Fruit fly (Drosophila melanogaster) whole organism, prepupa: ENCODE results near the gene MtnE.

Experiments
- CG10631 ChIP-seq: fragments of 200-800 bp; sonication (Bioruptor generic); optimal IDR thresholded peaks from 2 replicates; lab custom pipeline; 2016; ENCODE audit warnings: missing biosample characterization, missing genetic modification characterization
- CG10669 ChIP-seq: fragments of 200-800 bp; sonication (Bioruptor generic); optimal IDR thresholded peaks from 3 replicates; lab custom pipeline; 2018; ENCODE audit warnings: missing biosample characterization, mild to moderate bottlenecking, missing genetic modification characterization, moderate library complexity
- CG11762 ChIP-seq: fragments of 200-800 bp; sonication (Bioruptor generic); optimal IDR thresholded peaks from 3 replicates; lab custom pipeline; 2016; ENCODE audit warnings: missing biosample characterization, missing genetic modification characterization; ENCODE audit not compliant: insufficient read depth
- CG15336 ChIP-seq: fragments of 200-800 bp; sonication (Bioruptor generic); IDR thresholded peaks from 2 replicates; pipeline ENCODE4 v1.3.6; 2022; ENCODE audit warnings: missing biosample characterization, missing genetic modification characterization
- CG31627 ChIP-seq: fragments of 200-800 bp; sonication (Bioruptor generic); optimal IDR thresholded peaks from 3 replicates; lab custom pipeline; 2016; ENCODE audit warnings: missing biosample characterization, missing genetic modification characterization
- CG32006 ChIP-seq: fragments of 200-800 bp; sonication (Bioruptor generic); optimal IDR thresholded peaks from 3 replicates; lab custom pipeline; 2017; ENCODE audit warnings: missing biosample characterization, mild to moderate bottlenecking, missing genetic modification characterization
- CG3919 ChIP-seq: fragments of 200-800 bp; sonication (Bioruptor generic); optimal IDR thresholded peaks from 3 replicates; lab custom pipeline; 2016; ENCODE audit warnings: missing biosample characterization, missing genetic modification characterization
- CG4318 ChIP-seq: fragments of 200-800 bp; sonication (Bioruptor generic); optimal IDR thresholded peaks from 3 replicates; lab custom pipeline; 2017; ENCODE audit warnings: missing biosample characterization, mild to moderate bottlenecking, missing genetic modification characterization
- CG6163 ChIP-seq: fragments of 200-800 bp; sonication (Bioruptor generic); IDR thresholded peaks from 3 replicates; pipeline ENCODE4 v1.3.6; 2022; ENCODE audit warnings: missing biosample characterization, missing genetic modification characterization
- CG6276 ChIP-seq: fragments of 200-800 bp; sonication (Bioruptor generic); optimal IDR thresholded peaks from 2 replicates; lab custom pipeline; 2017; ENCODE audit warnings: missing biosample characterization, mild to moderate bottlenecking, missing genetic modification characterization
- CG6808 ChIP-seq: fragments of 200-800 bp; sonication (Bioruptor generic); optimal IDR thresholded peaks from 3 replicates; lab custom pipeline; 2017; ENCODE audit warnings: missing biosample characterization, missing genetic modification characterization, mild to moderate bottlenecking, moderate library complexity, missing genetic modification reagents
- CG6854 ChIP-seq: fragments of 200-800 bp; sonication (Bioruptor generic); optimal IDR thresholded peaks from 2 replicates; lab custom pipeline; 2017; ENCODE audit warnings: missing biosample characterization, mild to moderate bottlenecking, missing genetic modification characterization
- CG8119 ChIP-seq: fragments of 200-800 bp; sonication (Bioruptor generic); IDR thresholded peaks from 3 replicates; pipeline ENCODE4 v1.3.6; 2022; ENCODE audit warnings: missing biosample characterization, missing genetic modification characterization
- CG9139 ChIP-seq: fragments of 200-800 bp; sonication (Bioruptor generic); optimal IDR thresholded peaks from 3 replicates; lab custom pipeline; 2017; ENCODE audit warnings: missing biosample characterization, mild to moderate bottlenecking, missing genetic modification characterization
- Eip75B ChIP-seq: fragments of 200-800 bp; sonication (Bioruptor generic); optimal IDR thresholded peaks from 3 replicates; lab custom pipeline; 2016; ENCODE audit warnings: missing biosample characterization, missing genetic modification characterization
- Eip78C ChIP-seq: fragments of 200-800 bp; sonication (Bioruptor generic); peaks from one replicate; lab custom pipeline; 2016; ENCODE audit warnings: missing biosample characterization, missing genetic modification characterization
- Eip93F ChIP-seq: fragments of 200-800 bp; sonication (Bioruptor generic); optimal IDR thresholded peaks from 2 replicates; lab custom pipeline; 2016; ENCODE audit warnings: missing biosample characterization, mild to moderate bottlenecking, missing genetic modification characterization
- Gug ChIP-seq: fragments of 200-800 bp; sonication (Bioruptor generic); IDR thresholded peaks from 2 replicates; pipeline ENCODE4 v1.3.6; 2022; ENCODE audit warnings: missing biosample characterization, missing genetic modification characterization
- Hr39 ChIP-seq: fragments of 200-800 bp; sonication (Bioruptor generic); optimal IDR thresholded peaks from 2 replicates; lab custom pipeline; 2016; ENCODE audit warnings: missing biosample characterization, missing genetic modification characterization
- Hr4 ChIP-seq: fragments of 200-800 bp; sonication (Bioruptor generic); optimal IDR thresholded peaks from 3 replicates; lab custom pipeline; 2016; ENCODE audit warnings: missing biosample characterization, missing genetic modification characterization
- Lpt ChIP-seq: fragments of 200-800 bp; sonication (Bioruptor generic); optimal IDR thresholded peaks from 3 replicates; lab custom pipeline; 2016; ENCODE audit warnings: missing biosample characterization, missing genetic modification characterization
- Met ChIP-seq: fragments of 200-800 bp; sonication (Bioruptor generic); optimal IDR thresholded peaks from 3 replicates; lab custom pipeline; 2016; ENCODE audit warnings: missing biosample characterization, missing genetic modification characterization
- OdsH ChIP-seq: fragments of 200-800 bp; sonication (Bioruptor generic); optimal IDR thresholded peaks from 3 replicates; lab custom pipeline; 2016; ENCODE audit warnings: missing biosample characterization, missing genetic modification characterization
- Sox15 ChIP-seq: fragments of 200-800 bp; sonication (Bioruptor generic); optimal IDR thresholded peaks from 3 replicates; lab custom pipeline; 2016; ENCODE audit warnings: missing biosample characterization, missing genetic modification characterization
- achi ChIP-seq: fragments of 200-800 bp; sonication (Bioruptor generic); optimal IDR thresholded peaks from 3 replicates; lab custom pipeline; 2016; ENCODE audit warnings: missing biosample characterization, missing genetic modification characterization
- cyc ChIP-seq: fragments of 200-800 bp; sonication (Bioruptor generic); optimal IDR thresholded peaks from 3 replicates; lab custom pipeline; 2016; ENCODE audit warnings: missing biosample characterization, missing genetic modification characterization
- dac ChIP-seq: fragments of 200-800 bp; sonication (Bioruptor generic); optimal IDR thresholded peaks from 2 replicates; lab custom pipeline; 2017; ENCODE audit warnings: missing biosample characterization, mild to moderate bottlenecking, missing genetic modification characterization
- eg ChIP-seq: fragments of 200-800 bp; sonication (Bioruptor generic); IDR thresholded peaks from 3 replicates; pipeline ENCODE4 v1.3.6; 2022; ENCODE audit warnings: missing biosample characterization, missing genetic modification characterization
- esn ChIP-seq: fragments of 200-800 bp; sonication (Bioruptor generic); optimal IDR thresholded peaks from 2 replicates; lab custom pipeline; 2016; ENCODE audit warnings: missing biosample characterization, mild to moderate bottlenecking, missing genetic modification characterization, moderate library complexity
- fkh ChIP-seq: fragments of 200-800 bp; sonication (Bioruptor generic); optimal IDR thresholded peaks from 3 replicates; lab custom pipeline; 2017; ENCODE audit warnings: missing biosample characterization, mild to moderate bottlenecking, missing genetic modification characterization, moderate library complexity
- net ChIP-seq: fragments of 200-800 bp; sonication (Bioruptor generic); optimal IDR thresholded peaks from 3 replicates; lab custom pipeline; 2016; ENCODE audit warnings: missing biosample characterization, missing genetic modification characterization
- pdm3 ChIP-seq: fragments of 200-800 bp; sonication (Bioruptor generic); optimal IDR thresholded peaks from 3 replicates; lab custom pipeline; 2016; ENCODE audit warnings: missing biosample characterization, missing genetic modification characterization
- salr ChIP-seq, 2 experiments: fragments of 200-800 bp; sonication (Bioruptor generic); optimal IDR thresholded peaks; 3 replicates each; lab custom pipeline; 2016 to 2018; ENCODE audit warnings: missing biosample characterization in 2 of 2, missing genetic modification characterization in 2 of 2, mild to moderate bottlenecking in 1 of 2
- ss ChIP-seq, 2 experiments: fragments of 200-800 bp; sonication (Bioruptor generic); optimal IDR thresholded peaks; 2 replicates in 1 of 2; 3 replicates in 1 of 2; lab custom pipeline; 2017 to 2018; ENCODE audit warnings: mild to moderate bottlenecking in 2 of 2, missing biosample characterization in 2 of 2, missing genetic modification characterization in 2 of 2, moderate library complexity in 1 of 2
- svp ChIP-seq: fragments of 200-800 bp; sonication (Bioruptor generic); peaks from one replicate; lab custom pipeline; 2016; ENCODE audit warnings: missing biosample characterization, missing genetic modification characterization
- topi ChIP-seq: fragments of 200-800 bp; sonication (Bioruptor generic); optimal IDR thresholded peaks from 3 replicates; lab custom pipeline; 2016; ENCODE audit warnings: missing biosample characterization, missing genetic modification characterization
- vri ChIP-seq: fragments of 200-800 bp; sonication (Bioruptor generic); optimal IDR thresholded peaks from 3 replicates; lab custom pipeline; 2016; ENCODE audit warnings: missing biosample characterization, mild to moderate bottlenecking, missing genetic modification characterization

MtnE gene

DNA sequence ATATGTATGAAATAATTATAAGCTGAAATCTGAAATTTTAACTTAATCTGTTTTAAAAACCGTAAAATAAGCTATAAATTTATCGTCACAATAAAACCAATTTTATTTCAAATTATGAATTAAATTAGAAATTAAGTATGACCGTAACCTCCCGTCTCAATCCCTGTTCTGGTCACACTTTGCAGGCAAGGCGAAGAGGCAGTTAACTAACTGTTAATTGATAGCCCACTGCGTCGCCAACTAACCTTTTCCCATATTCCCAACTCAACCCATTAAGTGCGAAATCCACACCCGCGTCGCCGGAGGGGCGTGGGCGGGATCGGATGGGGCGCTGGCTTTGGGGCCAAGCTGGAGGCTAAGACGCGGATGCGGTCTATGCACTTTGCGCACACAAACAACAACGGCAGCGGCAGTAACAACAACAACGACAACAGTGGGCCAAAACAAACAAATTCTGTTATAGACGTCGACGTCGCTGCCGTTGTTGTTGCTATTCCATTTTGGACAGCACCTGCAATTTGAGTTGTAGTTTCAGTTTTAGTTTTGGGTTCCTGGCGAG is 26.2 kb upstream of the MtnE start, which contains the start of gene CG5191:
CG5191 (plus strand) TSS at position 198 of the 559 bp plus-strand sequence.
- TF ChIP-seq Lpt (GFP tag; lab: Kevin White, UChicago) (no peak), Eip93F (no peak), CG6163 (peak; percentile 23; the same call in 1 of the 3 replicates), cyc (peak; percentile 16), OdsH (no peak), fkh (GFP tag; lab: Kevin White, UChicago) (peak; percentile 72)

DNA sequence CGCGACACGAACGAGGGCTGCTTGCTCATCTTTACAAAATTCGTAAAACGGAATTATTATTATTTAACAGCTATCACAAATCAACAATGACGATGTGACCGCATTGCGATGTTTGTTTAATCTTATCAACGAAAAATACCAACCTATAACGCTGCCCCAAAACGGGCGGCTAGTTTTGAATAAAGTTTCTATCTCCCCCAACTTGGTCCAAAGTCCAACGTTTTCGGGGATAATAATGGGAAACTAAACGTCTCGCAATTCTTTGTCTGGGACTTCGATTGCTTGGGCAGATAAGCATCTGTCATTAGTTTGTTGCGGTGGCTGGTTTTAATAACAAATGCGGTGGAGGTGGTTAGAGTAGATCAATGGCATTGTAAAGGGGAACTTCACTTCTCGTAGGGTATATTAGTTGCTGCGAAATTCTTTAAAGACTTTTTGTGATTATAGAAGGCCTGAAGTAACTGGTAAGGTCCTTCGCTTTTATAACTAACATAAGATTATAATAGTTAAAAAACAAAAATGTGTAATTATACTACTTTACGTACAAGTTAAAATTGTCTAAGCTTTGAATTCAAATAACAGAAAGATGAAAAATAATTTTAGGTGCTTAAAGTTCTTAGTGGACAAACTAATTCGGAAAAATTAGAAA is 25.6 kb upstream of the MtnE start, which contains the start of gene CG15922:
CG15922 (minus strand) TSS at position 262 of the 649 bp plus-strand sequence.
- TF ChIP-seq Met (GFP tag; lab: Kevin White, UChicago), result no peak
- peak; percentile 18 for TF ChIP-seq CG10631
- TF ChIP-seq CG6808 (GFP tag; lab: Kevin White, UChicago), result peak; percentile 49
- TF ChIP-seq CG8119 (GFP tag; lab: Robert Waterston, UW), result peak; percentile 37; the same call in 2 of the 3 replicates
- no peak for TF ChIP-seq CG4318
- peak; percentile 35 for TF ChIP-seq CG32006 (GFP tag; lab: Kevin White, UChicago)
- TF ChIP-seq Hr39 (GFP tag; lab: Kevin White, UChicago), result peak; percentile 7
- TF ChIP-seq CG9139 (GFP tag; lab: Kevin White, UChicago), result peak; percentile 57
- TF ChIP-seq pdm3, result peak; percentile 13
- no peak for TF ChIP-seq CG31627 (GFP tag; lab: Kevin White, UChicago)
- TF ChIP-seq fkh (GFP tag; lab: Kevin White, UChicago), result peak; percentile 55
- TF ChIP-seq eg (GFP tag; lab: Robert Waterston, UW), result peak; percentile 44; the same call in 2 of the 3 replicates
- no peak for TF ChIP-seq Eip75B (GFP tag; lab: Kevin White, UChicago)
- peak; percentile 21 for TF ChIP-seq svp
- TF ChIP-seq CG3919, result peak; percentile 17
- TF ChIP-seq Eip78C (GFP tag; lab: Kevin White, UChicago), result peak; percentile 28
- TF ChIP-seq achi (GFP tag; lab: Kevin White, UChicago), result no peak
- TF ChIP-seq CG6163, result no peak
- peak; percentile 36 for TF ChIP-seq Hr4 (GFP tag; lab: Kevin White, UChicago)
- peak; percentile 4 for TF ChIP-seq vri (GFP tag; lab: Kevin White, UChicago)
- peak; percentile 11 for TF ChIP-seq CG10669 (GFP tag; lab: Kevin White, UChicago)
- peak in 1 of 2 experiments; percentile 41 for TF ChIP-seq ss (GFP tag; optimal IDR thresholded peaks at IDR 0.05; lab: Kevin White, UChicago)
- TF ChIP-seq CG6854 (GFP tag; lab: Kevin White, UChicago), result no peak
- no peak for TF ChIP-seq Gug (GFP tag; lab: Robert Waterston, UW)
- TF ChIP-seq CG11762 (GFP tag; lab: Kevin White, UChicago), result no peak
- TF ChIP-seq CG15336 (GFP tag; lab: Robert Waterston, UW), result 0 out of 2 replicates have a peak, but pooled peaks have one; percentile 28
- peak; percentile 64 for TF ChIP-seq CG6276
- peak in 1 of 2 experiments; percentile 49 for TF ChIP-seq salr (GFP tag; optimal IDR thresholded peaks at IDR 0.05; lab: Kevin White, UChicago)
- peak; percentile 44 for TF ChIP-seq net (GFP tag; lab: Kevin White, UChicago)
- TF ChIP-seq OdsH, result peak; percentile 38
- TF ChIP-seq, all 60 proteins: peak for 21

DNA sequence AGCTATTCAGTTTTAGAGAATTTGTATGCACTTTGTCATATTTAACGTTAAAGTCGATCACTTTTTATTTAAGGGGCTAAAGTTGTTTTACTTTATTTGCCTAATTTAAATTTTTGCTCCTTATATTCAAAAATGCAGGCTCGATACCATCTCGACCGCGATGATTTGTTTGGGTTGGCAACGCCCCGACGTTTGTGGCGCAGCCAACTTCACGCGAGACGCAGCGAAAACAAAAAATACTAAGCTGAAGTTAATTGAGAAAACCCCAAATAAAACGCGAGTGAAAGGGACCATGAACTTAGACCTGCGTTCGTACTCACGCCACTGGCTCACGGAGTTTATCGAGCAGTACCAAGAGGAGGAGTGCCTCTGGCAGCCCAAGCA is 23.6 kb upstream of the MtnE start:
- TF ChIP-seq svp, result peak; percentile 71
- no peak for TF ChIP-seq dac
- TF ChIP-seq topi (GFP tag; lab: Kevin White, UChicago), result no peak
- peak; percentile 10 for TF ChIP-seq esn (GFP tag; lab: Kevin White, UChicago)
- TF ChIP-seq Sox15 (GFP tag; lab: Kevin White, UChicago), result no peak
- TF ChIP-seq Eip75B (GFP tag; lab: Kevin White, UChicago), result no peak
- TF ChIP-seq CG10631, result peak; percentile 9
- peak; percentile 6 for TF ChIP-seq Met (GFP tag; lab: Kevin White, UChicago)
- peak in 1 of 2 experiments; percentile 3 for TF ChIP-seq salr (GFP tag; optimal IDR thresholded peaks at IDR 0.05; lab: Kevin White, UChicago)
